Worm (Caenorhabditis elegans) whole organism, midembryonic: ENCODE data around the gene K02F6.7.
"Not testable (repeated sequence)": the region's sequence is repeated elsewhere in the genome, so short reads cannot be mapped to it uniquely, and the experiment has no call there.

ENCODE experiments used
- T22C8.4 ChIP-seq: fragments of 200-800 bp; sonication (Bioruptor generic); IDR thresholded peaks from 2 replicates; pipeline ENCODE4 v1.3.6; 2022; ENCODE audit warnings: missing genetic modification characterization, missing compliant biosample characterization
- flt-1 ChIP-seq: fragments of 200-800 bp; sonication (Bioruptor generic); IDR thresholded peaks from 2 replicates; pipeline ENCODE4 v1.3.6; 2022; ENCODE audit warnings: missing genetic modification characterization, missing compliant biosample characterization
- klf-2 ChIP-seq: fragments of 200-800 bp; sonication (Bioruptor generic); conservative IDR thresholded peaks from 2 replicates; pipeline ENCODE4 v1.3.6; 2022; ENCODE audit warnings: missing genetic modification reagents, missing genetic modification characterization, missing compliant biosample characterization
- ztf-23 ChIP-seq: fragments of 200-800 bp; sonication (Bioruptor generic); IDR thresholded peaks from 2 replicates; pipeline ENCODE4 v1.3.6; 2022; ENCODE audit warnings: missing genetic modification reagents, missing genetic modification characterization, missing compliant biosample characterization

DNA sequence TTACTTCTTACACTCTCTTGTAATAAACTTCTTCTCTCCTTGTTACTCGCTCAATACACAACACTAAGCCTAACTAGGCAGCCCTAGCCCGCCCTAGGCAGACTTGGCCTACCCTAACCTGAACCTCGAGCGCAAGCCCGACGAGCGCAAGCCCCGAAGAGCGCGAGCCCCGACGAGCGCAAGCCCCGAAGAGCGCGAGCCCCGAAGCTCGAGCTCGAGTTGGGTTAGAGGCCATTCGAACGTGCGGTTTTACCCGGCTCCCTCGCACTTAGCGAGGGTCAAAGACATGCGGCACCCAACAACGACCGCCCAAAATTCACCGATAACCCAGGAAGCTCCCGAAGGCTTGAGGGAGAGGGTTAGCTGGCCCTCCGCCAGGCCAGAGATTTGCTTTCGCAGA lies 18.7 kb upstream of the K02F6.7 start:
- not testable (repeated sequence) for TF ChIP-seq ztf-23 (GFP tag; lab: Robert Waterston, UW); klf-2; T22C8.4 (GFP tag; lab: Robert Waterston, UW)
- TF ChIP-seq flt-1 (GFP tag; lab: Robert Waterston, UW) = peak; percentile 39; the same call in 1 of the 2 replicates
